Worm (Caenorhabditis elegans) whole organism, L4 larva: ENCODE data around the gene C02G6.2.

Experiments
- D1046.2 ChIP-seq: fragments of 200-800 bp; sonication (Bioruptor generic); IDR thresholded peaks from 2 replicates; pipeline ENCODE4 v1.3.6; 2022; ENCODE audit warnings: missing genetic modification characterization, missing compliant biosample characterization
- F37D6.2 ChIP-seq: sonication (generic microtip); optimal IDR thresholded peaks from 2 replicates; lab custom pipeline; 2016; ENCODE audit warnings: mild to moderate bottlenecking, missing genetic modification characterization, missing compliant biosample characterization
- T26A8.4 ChIP-seq: fragments of 200-800 bp; sonication (Bioruptor generic); IDR thresholded peaks from 2 replicates; pipeline ENCODE4 v1.3.6; 2022; ENCODE audit warnings: missing genetic modification characterization, missing compliant biosample characterization
- Y48G9A.11 ChIP-seq: fragments of 200-800 bp; sonication (Bioruptor generic); IDR thresholded peaks from 2 replicates; pipeline ENCODE4 v1.3.6; 2022; ENCODE audit warnings: missing genetic modification reagents, missing genetic modification characterization, missing compliant biosample characterization
- Y5F2A.4 ChIP-seq: fragments of 200-800 bp; sonication (Bioruptor generic); optimal IDR thresholded peaks from 2 replicates; lab custom pipeline; 2018; ENCODE audit warnings: mild to moderate bottlenecking, missing genetic modification characterization, missing compliant biosample characterization
- ZK337.2 ChIP-seq: fragments of 200-800 bp; sonication (Bioruptor generic); IDR thresholded peaks from 2 replicates; pipeline ENCODE4 v1.3.6; 2022; ENCODE audit warnings: missing genetic modification reagents, missing genetic modification characterization, missing compliant biosample characterization
- ama-1 ChIP-seq: fragments of 150-350 bp; optimal IDR thresholded peaks from 2 replicates; lab custom pipeline; 2014; ENCODE audit warnings: inconsistent platforms, mixed read lengths
- arid-1 ChIP-seq: fragments of 200-800 bp; sonication (Bioruptor generic); conservative IDR thresholded peaks from 2 replicates; pipeline ENCODE4 v1.3.6; 2022; ENCODE audit warnings: missing genetic modification reagents, missing genetic modification characterization, missing compliant biosample characterization
- ceh-20 ChIP-seq: fragments of 200-800 bp; sonication (Bioruptor generic); IDR thresholded peaks from 2 replicates; pipeline ENCODE4 v1.3.6; 2022; ENCODE audit warnings: missing genetic modification reagents, missing genetic modification characterization, missing compliant biosample characterization
- ceh-62 ChIP-seq: sonication (generic microtip); optimal IDR thresholded peaks from 2 replicates; lab custom pipeline; 2017; ENCODE audit warnings: missing biosample characterization, missing genetic modification characterization
- cey-2 ChIP-seq: sonication (generic microtip); optimal IDR thresholded peaks from 3 replicates; lab custom pipeline; 2017; ENCODE audit warnings: missing genetic modification characterization, mild to moderate bottlenecking, missing compliant biosample characterization, antibody characterized with exemption, borderline replicate concordance; ENCODE audit not compliant: insufficient read depth
- daf-19 ChIP-seq: fragments of 200-800 bp; sonication (Bioruptor generic); conservative IDR thresholded peaks from 2 replicates; pipeline ENCODE4 v1.3.6; 2022; ENCODE audit warnings: missing genetic modification characterization, missing compliant biosample characterization
- dmd-8 ChIP-seq: fragments of 200-800 bp; sonication (Bioruptor generic); IDR thresholded peaks from 2 replicates; pipeline ENCODE4 v1.3.6; 2022; ENCODE audit warnings: missing genetic modification characterization, missing compliant biosample characterization
- dmd-9 ChIP-seq: fragments of 200-800 bp; sonication (Bioruptor generic); IDR thresholded peaks from 2 replicates; pipeline ENCODE4 v1.3.6; 2022; ENCODE audit warnings: missing genetic modification reagents, missing genetic modification characterization, missing compliant biosample characterization
- dpl-1 ChIP-seq: fragments of 150-350 bp; optimal IDR thresholded peaks from 2 replicates; lab custom pipeline; 2014; ENCODE audit warnings: missing biosample characterization, missing genetic modification reagents, missing genetic modification characterization
- duxl-1 ChIP-seq: sonication (generic microtip); optimal IDR thresholded peaks from 2 replicates; lab custom pipeline; 2016; ENCODE audit warnings: mild to moderate bottlenecking, missing genetic modification characterization, moderate library complexity, missing compliant biosample characterization; ENCODE audit not compliant: poor library complexity
- dve-1 ChIP-seq: sonication (generic microtip); optimal IDR thresholded peaks from 2 replicates; lab custom pipeline; 2017; ENCODE audit warnings: antibody characterized with exemption, mild to moderate bottlenecking, missing genetic modification characterization, missing compliant biosample characterization; ENCODE audit not compliant: insufficient read depth
- egl-43 ChIP-seq: fragments of 200-800 bp; sonication (Bioruptor generic); IDR thresholded peaks from 2 replicates; pipeline ENCODE4 v1.3.6; 2022; ENCODE audit warnings: missing genetic modification reagents, missing genetic modification characterization, missing compliant biosample characterization
- fos-1 ChIP-seq: fragments of 150-350 bp; optimal IDR thresholded peaks from 2 replicates; lab custom pipeline; 2014; ENCODE audit warnings: missing biosample characterization, missing genetic modification characterization
- hif-1 ChIP-seq, 2 experiments: sonication (generic microtip); optimal IDR thresholded peaks; 2 replicates each; lab custom pipeline; 2016 to 2017; ENCODE audit warnings: missing compliant biosample characterization in 2 of 2, missing genetic modification characterization in 2 of 2, missing genetic modification reagents in 2 of 2, missing genotype in 2 of 2, mild to moderate bottlenecking in 1 of 2
- hmg-1.1 ChIP-seq: fragments of 200-800 bp; sonication (Bioruptor generic); IDR thresholded peaks from 2 replicates; pipeline ENCODE4 v1.3.6; 2022; ENCODE audit warnings: missing genetic modification reagents, missing genetic modification characterization, missing compliant biosample characterization
- jun-1 ChIP-seq: fragments of 150-350 bp; optimal IDR thresholded peaks from 2 replicates; lab custom pipeline; 2014; ENCODE audit warnings: missing biosample characterization, missing genetic modification reagents, missing genetic modification characterization
- lin-15B ChIP-seq: fragments of 150-350 bp; sonication (generic microtip); optimal IDR thresholded peaks from 3 replicates; lab custom pipeline; 2014; ENCODE audit warnings: missing biosample characterization, missing genetic modification characterization
- lin-38 ChIP-seq: fragments of 200-800 bp; sonication (Bioruptor generic); IDR thresholded peaks from 2 replicates; pipeline ENCODE4 v1.3.6; 2022; ENCODE audit warnings: missing genetic modification reagents, missing genetic modification characterization, missing compliant biosample characterization
- lin-39 ChIP-seq: fragments of 150-350 bp; optimal IDR thresholded peaks from 2 replicates; lab custom pipeline; 2014; ENCODE audit warnings: missing biosample characterization, missing genetic modification reagents, missing genetic modification characterization
- lsy-2 ChIP-seq, 2 experiments: fragments of 150-350 bp in 1 of 2; sonication (generic microtip) in 1 of 2; optimal IDR thresholded peaks; 2 replicates each; lab custom pipeline; 2014 to 2017; ENCODE audit warnings: missing biosample characterization in 2 of 2, missing genetic modification characterization in 2 of 2
- madf-5 ChIP-seq, 2 experiments: fragments of 200-800 bp; sonication (Bioruptor generic); IDR thresholded peaks; 2 replicates each; pipeline ENCODE4 v1.3.6; 2022; ENCODE audit warnings: missing compliant biosample characterization in 2 of 2, missing genetic modification characterization in 2 of 2
- mdt-29 ChIP-seq: fragments of 200-800 bp; sonication (Bioruptor generic); IDR thresholded peaks from 2 replicates; pipeline ENCODE4 v1.3.6; 2022; ENCODE audit warnings: missing genetic modification reagents, missing genetic modification characterization, missing compliant biosample characterization
- mep-1 ChIP-seq: fragments of 150-350 bp; sonication (generic microtip); optimal IDR thresholded peaks from 3 replicates; lab custom pipeline; 2014; ENCODE audit warnings: missing biosample characterization, missing genetic modification characterization
- mxl-3 ChIP-seq: fragments of 200-800 bp; sonication (Bioruptor generic); optimal IDR thresholded peaks from 2 replicates; lab custom pipeline; 2018; ENCODE audit warnings: mild to moderate bottlenecking, missing genetic modification characterization, missing compliant biosample characterization
- nhr-10 ChIP-seq: fragments of 150-350 bp; optimal IDR thresholded peaks from 2 replicates; lab custom pipeline; 2014; ENCODE audit warnings: missing biosample characterization, missing genetic modification characterization
- nhr-102 ChIP-seq: sonication (generic microtip); optimal IDR thresholded peaks from 2 replicates; lab custom pipeline; 2016; ENCODE audit warnings: mild to moderate bottlenecking, missing genetic modification characterization, moderate library complexity, missing compliant biosample characterization
- nhr-11 ChIP-seq: fragments of 150-350 bp; optimal IDR thresholded peaks from 2 replicates; lab custom pipeline; 2014; ENCODE audit warnings: missing biosample characterization, missing genetic modification characterization
- nhr-41 ChIP-seq: fragments of 200-800 bp; sonication (Bioruptor generic); IDR thresholded peaks from 2 replicates; pipeline ENCODE4 v1.3.6; 2022; ENCODE audit warnings: missing genetic modification reagents, missing genetic modification characterization, missing compliant biosample characterization
- nhr-48 ChIP-seq: sonication (generic microtip); optimal IDR thresholded peaks from 2 replicates; lab custom pipeline; 2016; ENCODE audit warnings: mild to moderate bottlenecking, missing genetic modification characterization, missing compliant biosample characterization
- pqm-1 ChIP-seq: sonication (generic microtip); optimal IDR thresholded peaks from 2 replicates; lab custom pipeline; 2017; ENCODE audit warnings: missing biosample characterization, missing genetic modification characterization
- rbr-2 ChIP-seq: sonication (generic microtip); optimal IDR thresholded peaks from 2 replicates; lab custom pipeline; 2016; ENCODE audit warnings: missing genotype, missing genetic modification characterization, missing compliant biosample characterization
- saeg-2 ChIP-seq: fragments of 200-800 bp; sonication (Bioruptor generic); IDR thresholded peaks from 2 replicates; pipeline ENCODE4 v1.3.6; 2022; ENCODE audit warnings: missing genetic modification reagents, missing genetic modification characterization, missing compliant biosample characterization
- sdz-12 ChIP-seq: fragments of 200-800 bp; sonication (Bioruptor generic); optimal IDR thresholded peaks from 2 replicates; lab custom pipeline; 2018; ENCODE audit warnings: mild to moderate bottlenecking, missing genetic modification characterization, missing compliant biosample characterization
- set-16 ChIP-seq: fragments of 200-800 bp; sonication (Bioruptor generic); IDR thresholded peaks from 2 replicates; pipeline ENCODE4 v1.3.6; 2022; ENCODE audit warnings: missing genetic modification reagents, missing genetic modification characterization, missing compliant biosample characterization
- snpc-1.2 ChIP-seq: fragments of 200-800 bp; sonication (Bioruptor generic); IDR thresholded peaks from 2 replicates; pipeline ENCODE4 v1.3.6; 2022; ENCODE audit warnings: missing genetic modification reagents, missing genetic modification characterization, missing compliant biosample characterization
- spr-3 ChIP-seq: fragments of 200-800 bp; sonication (Bioruptor generic); optimal IDR thresholded peaks from 2 replicates; lab custom pipeline; 2018; ENCODE audit warnings: mild to moderate bottlenecking, missing genetic modification characterization, missing compliant biosample characterization
- tra-1 ChIP-seq: fragments of 200-800 bp; sonication (Bioruptor generic); IDR thresholded peaks from 2 replicates; pipeline ENCODE4 v1.3.6; 2022; ENCODE audit warnings: missing genetic modification reagents, missing genetic modification characterization, missing compliant biosample characterization
- unc-130 ChIP-seq: sonication (generic microtip); optimal IDR thresholded peaks from 2 replicates; lab custom pipeline; 2016; ENCODE audit warnings: missing genetic modification reagents, missing genetic modification characterization, missing compliant biosample characterization
- unc-39 ChIP-seq: sonication (generic microtip); optimal IDR thresholded peaks from 2 replicates; lab custom pipeline; 2017; ENCODE audit warnings: missing biosample characterization, missing genetic modification characterization
- vab-7 ChIP-seq: fragments of 200-800 bp; sonication (Bioruptor generic); IDR thresholded peaks from 2 replicates; pipeline ENCODE4 v1.3.6; 2022; ENCODE audit warnings: missing genetic modification reagents, missing genetic modification characterization, missing compliant biosample characterization
- zfp-2 ChIP-seq: sonication (generic microtip); optimal IDR thresholded peaks from 2 replicates; lab custom pipeline; 2016; ENCODE audit warnings: mild to moderate bottlenecking, missing genetic modification characterization, missing compliant biosample characterization
- zip-2 ChIP-seq: fragments of 150-350 bp; optimal IDR thresholded peaks from 2 replicates; lab custom pipeline; 2014; ENCODE audit warnings: missing biosample characterization, missing genetic modification characterization
- ztf-11 ChIP-seq: fragments of 150-350 bp; optimal IDR thresholded peaks from 2 replicates; lab custom pipeline; 2014; ENCODE audit warnings: missing biosample characterization, missing genetic modification characterization

The C02G6.2 gene

DNA sequence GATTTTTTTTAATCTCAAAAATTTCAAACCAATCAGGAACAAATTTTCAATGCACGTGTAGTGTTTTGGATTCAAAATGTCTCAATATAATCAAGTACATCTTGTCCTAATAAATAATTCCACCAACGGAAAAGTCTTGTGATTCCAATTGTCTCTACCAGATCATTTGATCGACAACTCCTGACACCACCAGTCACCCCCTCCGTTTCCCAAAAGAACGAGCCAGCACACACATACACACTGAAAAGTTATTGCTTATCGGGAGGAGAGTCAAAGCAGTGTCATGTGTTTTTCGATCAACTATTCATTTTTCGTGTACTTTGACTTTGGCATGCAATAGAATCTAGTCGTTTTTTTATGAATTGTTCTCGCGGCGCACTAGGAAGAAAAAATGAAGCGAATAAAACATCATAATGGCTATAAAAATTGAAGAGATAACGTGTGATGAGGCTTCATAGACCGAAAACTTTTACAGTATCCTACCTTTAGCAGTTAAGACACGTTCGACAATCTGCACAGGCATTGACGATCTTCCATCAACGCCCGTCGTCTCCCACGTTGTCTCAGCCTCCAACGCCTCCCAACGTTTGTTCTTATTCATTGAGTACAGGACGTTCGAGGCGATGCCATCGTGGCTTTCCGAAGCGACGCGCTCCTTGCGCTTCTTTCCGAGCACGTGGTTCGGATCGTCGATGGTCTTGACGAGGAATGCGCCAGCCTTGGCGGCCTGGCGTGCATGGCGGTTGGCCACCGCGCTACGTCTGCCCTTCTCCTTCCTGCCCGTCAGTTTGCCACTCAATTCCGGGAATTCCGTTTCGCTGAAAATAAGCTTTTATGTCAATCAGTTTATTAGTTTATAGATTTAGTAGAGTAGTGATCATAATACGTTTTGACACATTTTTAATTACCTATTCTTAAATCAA, 28.2 kb upstream of the C02G6.2 start (continued):
- 0 out of 2 replicates have a peak, but pooled peaks have one; percentile 55 for TF ChIP-seq D1046.2 (GFP tag; lab: Robert Waterston, UW)
- TF ChIP-seq tra-1 = 0 out of 2 replicates have a peak, but pooled peaks have one; percentile 7
- no peak for TF ChIP-seq daf-19 (GFP tag; lab: Robert Waterston, UW)
- TF ChIP-seq ceh-20 (GFP tag; lab: Robert Waterston, UW) = 0 out of 2 replicates have a peak, but pooled peaks have one; percentile 42
- no peak for TF ChIP-seq spr-3
- TF ChIP-seq Y5F2A.4 = no peak
- TF ChIP-seq arid-1 = no peak
- TF ChIP-seq set-16 = peak; percentile 95
- TF ChIP-seq mdt-29 (GFP tag; lab: Robert Waterston, UW) = peak; percentile 79
- TF ChIP-seq madf-5 (GFP tag; IDR thresholded peaks at IDR 0.05; lab: Robert Waterston, UW) = no peak
- no peak for TF ChIP-seq unc-130
- TF ChIP-seq rbr-2 (tag; lab: Kevin White, UChicago) = no peak
- TF ChIP-seq Y48G9A.11 = no peak
- no peak for TF ChIP-seq sdz-12 (GFP tag; lab: Kevin White, UChicago)
- TF ChIP-seq saeg-2 = 0 out of 2 replicates have a peak, but pooled peaks have one; percentile 13
- no peak for TF ChIP-seq dmd-8 (GFP tag; lab: Robert Waterston, UW)
- TF ChIP-seq F37D6.2 (tag; lab: Kevin White, UChicago) = no peak
- TF ChIP-seq lsy-2 (tag; optimal IDR thresholded peaks at IDR 0.05; lab: Kevin White, UChicago) = peak in 1 of 2 experiments; percentile 50
- no peak for TF ChIP-seq cey-2
- no peak for TF ChIP-seq duxl-1 (tag; lab: Kevin White, UChicago)
- TF ChIP-seq zip-2 (tag; lab: Kevin White, UChicago) = no peak
- peak; percentile 59; the same call in 1 of the 2 replicates for TF ChIP-seq egl-43
- peak; percentile 78 for TF ChIP-seq nhr-11 (tag; lab: Kevin White, UChicago)
- peak; percentile 93 for TF ChIP-seq dve-1
- TF ChIP-seq dpl-1 (GFP tag; lab: Kevin White, UChicago) = no peak
- no peak for TF ChIP-seq lin-15B (tag; lab: Kevin White, UChicago)
- TF ChIP-seq ztf-11 (tag; lab: Kevin White, UChicago) = no peak
- TF ChIP-seq pqm-1 (tag; lab: Kevin White, UChicago) = no peak
- no peak for TF ChIP-seq nhr-10 (tag; lab: Kevin White, UChicago)
- no peak for TF ChIP-seq dmd-9 (GFP tag; lab: Robert Waterston, UW)
- no peak for TF ChIP-seq mxl-3 (GFP tag; lab: Kevin White, UChicago)
- TF ChIP-seq jun-1 = no peak
- TF ChIP-seq ceh-62 = no peak
- TF ChIP-seq nhr-102 = peak; percentile 39
- TF ChIP-seq nhr-48 = peak; percentile 42
- no peak for TF ChIP-seq unc-39 (tag; lab: Kevin White, UChicago)
- TF ChIP-seq zfp-2 (tag; lab: Kevin White, UChicago) = no peak
- TF ChIP-seq T26A8.4 (GFP tag; lab: Robert Waterston, UW) = peak; percentile 10; the same call in 1 of the 2 replicates
- TF ChIP-seq ama-1 (lab: Kevin White, UChicago) = peak; percentile 16
- peak; percentile 21; the same call in 1 of the 2 replicates for TF ChIP-seq vab-7
- no peak; the same call in 1 of the 2 replicates for TF ChIP-seq snpc-1.2 (GFP tag; lab: Robert Waterston, UW)
- TF ChIP-seq hif-1 (tag; optimal IDR thresholded peaks at IDR 0.05; lab: Kevin White, UChicago) = peak in 1 of 2 experiments; percentile 5
- TF ChIP-seq hmg-1.1 = no peak
- no peak for TF ChIP-seq nhr-41 (GFP tag; lab: Robert Waterston, UW)
- no peak for TF ChIP-seq lin-39 (tag; lab: Kevin White, UChicago)
- TF ChIP-seq mep-1 = peak; percentile 64
- TF ChIP-seq fos-1 = no peak
- TF ChIP-seq lin-38 = peak; percentile 4; the same call in 1 of the 2 replicates
- no peak for TF ChIP-seq ZK337.2 (GFP tag; lab: Robert Waterston, UW)
